Worm (Caenorhabditis elegans): ENCODE results near the gene mlk-1.

DNA sequence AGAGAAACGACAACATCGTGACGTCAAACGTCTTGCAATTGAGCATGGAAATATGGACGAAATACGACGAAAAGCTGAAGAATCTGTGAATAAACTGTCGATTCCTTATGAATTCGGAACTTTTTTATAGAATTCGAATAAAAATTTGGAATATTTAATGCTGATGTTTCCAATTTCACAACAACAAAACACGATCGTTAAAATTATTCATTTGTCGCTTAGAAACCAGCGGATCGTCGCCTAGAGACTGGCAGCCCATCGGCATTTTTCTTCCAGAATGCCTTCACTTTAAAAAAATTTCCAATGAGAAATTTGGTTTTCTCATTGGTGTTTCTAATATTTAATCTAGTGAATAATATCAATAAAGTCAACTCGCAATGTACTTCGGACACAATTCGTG is 11.3 kb downstream of the mlk-1 start, which contains the start of gene cwp-4:
- TF ChIP-seq lin-35 (GFP tag; optimal IDR thresholded peaks at IDR 0.05) = no peak
- TF ChIP-seq lir-3 (tag; optimal IDR thresholded peaks at IDR 0.05; ENCODE audit: poor library complexity) = no peak
- TF ChIP-seq fkh-4 (tag; optimal IDR thresholded peaks at IDR 0.05; ENCODE audit: borderline replicate concordance) = no peak
- TF ChIP-seq ztf-4 (tag; optimal IDR thresholded peaks at IDR 0.05) = no peak
- no peak for TF ChIP-seq nhr-19 (GFP tag; conservative IDR thresholded peaks at IDR 0.05)
- TF ChIP-seq nhr-28 (tag; optimal IDR thresholded peaks at IDR 0.05) = no peak
- no peak for TF ChIP-seq nhr-12 (tag; optimal IDR thresholded peaks at IDR 0.05)
- TF ChIP-seq aha-1 (tag; optimal IDR thresholded peaks at IDR 0.05) = no peak
